Worm (Caenorhabditis elegans) whole organism, late embryonic: Measurements from ENCODE around the gene H20J04.1.

Experiments
- ama-1 ChIP-seq: fragments of 150-350 bp; optimal IDR thresholded peaks from 2 replicates; lab custom pipeline; 2014
- ets-4 ChIP-seq: sonication (generic microtip); optimal IDR thresholded peaks from 2 replicates; lab custom pipeline; 2016; ENCODE audit warnings: missing genetic modification characterization, missing compliant biosample characterization
- fkh-10 ChIP-seq: fragments of 150-350 bp; optimal IDR thresholded peaks from 2 replicates; lab custom pipeline; 2014; ENCODE audit warnings: missing biosample characterization, missing genetic modification reagents, missing genetic modification characterization
- hlh-13 ChIP-seq: fragments of 200-800 bp; sonication (Bioruptor generic); optimal IDR thresholded peaks from 2 replicates; lab custom pipeline; 2018; ENCODE audit warnings: mild to moderate bottlenecking, missing genetic modification characterization, missing compliant biosample characterization
- hlh-15 ChIP-seq: sonication (generic microtip); optimal IDR thresholded peaks from 2 replicates; lab custom pipeline; 2016; ENCODE audit warnings: missing genetic modification characterization, missing compliant biosample characterization
- nfya-1 ChIP-seq: sonication (generic microtip); optimal IDR thresholded peaks from 2 replicates; lab custom pipeline; 2017; ENCODE audit warnings: missing genetic modification characterization, mild to moderate bottlenecking, missing compliant biosample characterization, antibody characterized with exemption, moderate library complexity
- pag-3 ChIP-seq: sonication (generic microtip); optimal IDR thresholded peaks from 2 replicates; lab custom pipeline; 2016; ENCODE audit warnings: missing compliant biosample characterization, missing genetic modification characterization, borderline replicate concordance
- unc-55 ChIP-seq: sonication (generic microtip); optimal IDR thresholded peaks from 2 replicates; lab custom pipeline; 2017; ENCODE audit warnings: missing biosample characterization, missing genetic modification reagents, missing genetic modification characterization

ce11 chrII:4378195-4378594 lies 22.8 kb downstream of the H20J04.1 start, which contains the start of gene B0286.1:
- TF ChIP-seq unc-55 (GFP tag; lab: Kevin White, UChicago) (no peak), fkh-10 (GFP tag; lab: Kevin White, UChicago) (no peak), nfya-1 (no peak), ets-4 (tag; lab: Kevin White, UChicago) (no peak), hlh-15 (tag; lab: Kevin White, UChicago) (no peak), hlh-13 (GFP tag; lab: Kevin White, UChicago) (no peak), pag-3 (tag; lab: Kevin White, UChicago) (no peak), ama-1 (lab: Kevin White, UChicago) (no peak)
